Worm (Caenorhabditis elegans): Measurements from ENCODE around the gene Y19D2B.2.

- TF ChIP-seq him-1 (tag; optimal IDR thresholded peaks at IDR 0.05) = no peak
- TF ChIP-seq dao-5 (tag; optimal IDR thresholded peaks at IDR 0.05) = no peak
- no peak for TF ChIP-seq W03F9.2 (tag; optimal IDR thresholded peaks at IDR 0.05)
These were observed 43.4 kb upstream of the Y19D2B.2 start, which contains the start of gene lurp-1 for ce11 chrII:10880625-10881024.
